Worm (Caenorhabditis elegans) whole organism, L4 larva: ENCODE data around the gene rbd-1.
A peak's percentile ranks its signal among the peaks of the same experiment; 100 is the strongest.

Source experiments
- F26F4.8 ChIP-seq: fragments of 200-800 bp; sonication (Bioruptor generic); conservative IDR thresholded peaks from 2 replicates; pipeline ENCODE4 v1.3.6; 2022; ENCODE audit warnings: missing genetic modification characterization, missing compliant biosample characterization
- F44E2.7 ChIP-seq: fragments of 200-800 bp; sonication (Bioruptor generic); IDR thresholded peaks from 2 replicates; pipeline ENCODE4 v2.1.2; 2022; ENCODE audit warnings: missing genetic modification characterization, missing compliant biosample characterization
- Y48G9A.11 ChIP-seq: fragments of 200-800 bp; sonication (Bioruptor generic); IDR thresholded peaks from 2 replicates; pipeline ENCODE4 v1.3.6; 2022; ENCODE audit warnings: missing genetic modification reagents, missing genetic modification characterization, missing compliant biosample characterization
- Y5F2A.4 ChIP-seq: fragments of 200-800 bp; sonication (Bioruptor generic); optimal IDR thresholded peaks from 2 replicates; lab custom pipeline; 2018; ENCODE audit warnings: mild to moderate bottlenecking, missing genetic modification characterization, missing compliant biosample characterization
- Y75B8A.6 ChIP-seq: fragments of 200-800 bp; sonication (Bioruptor generic); IDR thresholded peaks from 2 replicates; pipeline ENCODE4 v1.3.6; 2022; ENCODE audit warnings: missing genetic modification reagents, missing genetic modification characterization, missing compliant biosample characterization
- ZK337.2 ChIP-seq: fragments of 200-800 bp; sonication (Bioruptor generic); IDR thresholded peaks from 2 replicates; pipeline ENCODE4 v1.3.6; 2022; ENCODE audit warnings: missing genetic modification reagents, missing genetic modification characterization, missing compliant biosample characterization
- aha-1 ChIP-seq: fragments of 150-350 bp; peaks from one replicate; lab custom pipeline; 2014; ENCODE audit warnings: missing biosample characterization, missing genetic modification characterization
- attf-4 ChIP-seq: sonication (generic microtip); optimal IDR thresholded peaks from 3 replicates; lab custom pipeline; 2017; ENCODE audit warnings: missing biosample characterization, missing genetic modification characterization
- ceh-28 ChIP-seq: fragments of 150-350 bp; optimal IDR thresholded peaks from 2 replicates; lab custom pipeline; 2014; ENCODE audit warnings: missing biosample characterization, missing genetic modification reagents, missing genetic modification characterization
- ceh-62 ChIP-seq: sonication (generic microtip); optimal IDR thresholded peaks from 2 replicates; lab custom pipeline; 2017; ENCODE audit warnings: missing biosample characterization, missing genetic modification characterization
- ces-1 ChIP-seq: fragments of 150-350 bp; sonication (generic microtip); optimal IDR thresholded peaks from 4 replicates; lab custom pipeline; 2014; ENCODE audit warnings: missing biosample characterization, missing genetic modification reagents, missing genetic modification characterization
- ctbp-1 ChIP-seq: fragments of 200-800 bp; sonication (Bioruptor generic); IDR thresholded peaks from 2 replicates; pipeline ENCODE4 v1.3.6; 2022; ENCODE audit warnings: missing genetic modification reagents, missing genetic modification characterization, missing compliant biosample characterization
- daf-12 ChIP-seq: fragments of 150-350 bp; optimal IDR thresholded peaks from 2 replicates; lab custom pipeline; 2014; ENCODE audit warnings: missing biosample characterization, missing genetic modification reagents, missing genetic modification characterization
- daf-16 ChIP-seq, 3 experiments: sonication (generic microtip); optimal IDR thresholded peaks; 2 replicates each; lab custom pipeline; 2016 to 2017; ENCODE audit warnings: missing genetic modification characterization in 3 of 3, missing genetic modification reagents in 3 of 3, mild to moderate bottlenecking in 2 of 3, missing compliant biosample characterization in 2 of 3, missing biosample characterization in 1 of 3, moderate library complexity in 1 of 3
- dmd-8 ChIP-seq: fragments of 200-800 bp; sonication (Bioruptor generic); IDR thresholded peaks from 2 replicates; pipeline ENCODE4 v1.3.6; 2022; ENCODE audit warnings: missing genetic modification characterization, missing compliant biosample characterization
- dpl-1 ChIP-seq: fragments of 150-350 bp; optimal IDR thresholded peaks from 2 replicates; lab custom pipeline; 2014; ENCODE audit warnings: missing biosample characterization, missing genetic modification reagents, missing genetic modification characterization
- egl-43 ChIP-seq: fragments of 200-800 bp; sonication (Bioruptor generic); IDR thresholded peaks from 2 replicates; pipeline ENCODE4 v1.3.6; 2022; ENCODE audit warnings: missing genetic modification reagents, missing genetic modification characterization, missing compliant biosample characterization
- fkh-10 ChIP-seq: fragments of 150-350 bp; optimal IDR thresholded peaks from 2 replicates; lab custom pipeline; 2014; ENCODE audit warnings: missing biosample characterization, missing genetic modification reagents, missing genetic modification characterization
- lin-29 ChIP-seq: fragments of 200-800 bp; sonication (Bioruptor generic); IDR thresholded peaks from 2 replicates; pipeline ENCODE4 v1.3.6; 2022; ENCODE audit warnings: missing genetic modification reagents, missing genetic modification characterization, missing compliant biosample characterization
- lin-38 ChIP-seq: fragments of 200-800 bp; sonication (Bioruptor generic); IDR thresholded peaks from 2 replicates; pipeline ENCODE4 v1.3.6; 2022; ENCODE audit warnings: missing genetic modification reagents, missing genetic modification characterization, missing compliant biosample characterization
- lir-3 ChIP-seq: sonication (generic microtip); optimal IDR thresholded peaks from 2 replicates; lab custom pipeline; 2016; ENCODE audit warnings: mild to moderate bottlenecking, missing genetic modification characterization, missing compliant biosample characterization
- lsy-2 ChIP-seq, 2 experiments: fragments of 150-350 bp in 1 of 2; sonication (generic microtip) in 1 of 2; optimal IDR thresholded peaks; 2 replicates each; lab custom pipeline; 2014 to 2017; ENCODE audit warnings: missing biosample characterization in 2 of 2, missing genetic modification characterization in 2 of 2
- madf-5 ChIP-seq, 2 experiments: fragments of 200-800 bp; sonication (Bioruptor generic); IDR thresholded peaks; 2 replicates each; pipeline ENCODE4 v1.3.6; 2022; ENCODE audit warnings: missing compliant biosample characterization in 2 of 2, missing genetic modification characterization in 2 of 2
- mxl-2 ChIP-seq: fragments of 200-800 bp; sonication (Bioruptor generic); conservative IDR thresholded peaks from 2 replicates; pipeline ENCODE4 v1.3.6; 2022; ENCODE audit warnings: missing genetic modification reagents, missing genetic modification characterization, missing compliant biosample characterization
- mxl-3 ChIP-seq: fragments of 200-800 bp; sonication (Bioruptor generic); optimal IDR thresholded peaks from 2 replicates; lab custom pipeline; 2018; ENCODE audit warnings: mild to moderate bottlenecking, missing genetic modification characterization, missing compliant biosample characterization
- nhr-237 ChIP-seq: sonication (generic microtip); optimal IDR thresholded peaks from 2 replicates; lab custom pipeline; 2017; ENCODE audit warnings: missing biosample characterization, missing genetic modification characterization
- nhr-41 ChIP-seq: fragments of 200-800 bp; sonication (Bioruptor generic); IDR thresholded peaks from 2 replicates; pipeline ENCODE4 v1.3.6; 2022; ENCODE audit warnings: missing genetic modification reagents, missing genetic modification characterization, missing compliant biosample characterization
- nhr-42 ChIP-seq: fragments of 200-800 bp; sonication (Bioruptor generic); IDR thresholded peaks from 2 replicates; pipeline ENCODE4 v1.3.6; 2022; ENCODE audit warnings: missing genetic modification characterization, missing compliant biosample characterization
- pha-4 ChIP-seq, 2 experiments: fragments of 150-350 bp in 1 of 2; fragments of 200-800 bp in 1 of 2; sonication (Bioruptor generic) in 1 of 2; IDR thresholded peaks in 1 of 2; optimal IDR thresholded peaks in 1 of 2; 2 replicates each; pipeline versions ENCODE4 v1.3.6 to Lab custom; 2014 to 2022; ENCODE audit warnings: missing genetic modification characterization in 2 of 2, missing genetic modification reagents in 2 of 2, missing biosample characterization in 1 of 2, missing compliant biosample characterization in 1 of 2
- php-3 ChIP-seq: fragments of 200-800 bp; sonication (Bioruptor generic); IDR thresholded peaks from 2 replicates; pipeline ENCODE4 v1.3.6; 2022; ENCODE audit warnings: missing genetic modification reagents, missing genetic modification characterization, missing compliant biosample characterization
- rbr-2 ChIP-seq: sonication (generic microtip); optimal IDR thresholded peaks from 2 replicates; lab custom pipeline; 2016; ENCODE audit warnings: missing genotype, missing genetic modification characterization, missing compliant biosample characterization
- spr-3 ChIP-seq: fragments of 200-800 bp; sonication (Bioruptor generic); optimal IDR thresholded peaks from 2 replicates; lab custom pipeline; 2018; ENCODE audit warnings: mild to moderate bottlenecking, missing genetic modification characterization, missing compliant biosample characterization
- tra-1 ChIP-seq: fragments of 200-800 bp; sonication (Bioruptor generic); IDR thresholded peaks from 2 replicates; pipeline ENCODE4 v1.3.6; 2022; ENCODE audit warnings: missing genetic modification reagents, missing genetic modification characterization, missing compliant biosample characterization
- unc-130 ChIP-seq: sonication (generic microtip); optimal IDR thresholded peaks from 2 replicates; lab custom pipeline; 2016; ENCODE audit warnings: missing genetic modification reagents, missing genetic modification characterization, missing compliant biosample characterization
- unc-62 ChIP-seq, 3 experiments: fragments of 150-350 bp in 1 of 3; sonication (generic microtip); optimal IDR thresholded peaks in 2 of 3; peaks in 1 of 3; 1 replicate in 1 of 3; 2 replicates in 2 of 3; lab custom pipeline; 2014 to 2017; ENCODE audit warnings: missing biosample characterization in 3 of 3, missing genetic modification characterization in 3 of 3, missing genetic modification reagents in 3 of 3, missing genotype in 1 of 3
- zfp-3 ChIP-seq: fragments of 200-800 bp; sonication (Bioruptor generic); conservative IDR thresholded peaks from 2 replicates; pipeline ENCODE4 v1.3.6; 2022; ENCODE audit warnings: missing genetic modification reagents, missing genetic modification characterization, missing compliant biosample characterization
- ztf-11 ChIP-seq: fragments of 150-350 bp; optimal IDR thresholded peaks from 2 replicates; lab custom pipeline; 2014; ENCODE audit warnings: missing biosample characterization, missing genetic modification characterization
- ztf-7 ChIP-seq: fragments of 150-350 bp; optimal IDR thresholded peaks from 2 replicates; lab custom pipeline; 2014; ENCODE audit warnings: missing biosample characterization, missing genetic modification characterization

rbd-1 gene

DNA sequence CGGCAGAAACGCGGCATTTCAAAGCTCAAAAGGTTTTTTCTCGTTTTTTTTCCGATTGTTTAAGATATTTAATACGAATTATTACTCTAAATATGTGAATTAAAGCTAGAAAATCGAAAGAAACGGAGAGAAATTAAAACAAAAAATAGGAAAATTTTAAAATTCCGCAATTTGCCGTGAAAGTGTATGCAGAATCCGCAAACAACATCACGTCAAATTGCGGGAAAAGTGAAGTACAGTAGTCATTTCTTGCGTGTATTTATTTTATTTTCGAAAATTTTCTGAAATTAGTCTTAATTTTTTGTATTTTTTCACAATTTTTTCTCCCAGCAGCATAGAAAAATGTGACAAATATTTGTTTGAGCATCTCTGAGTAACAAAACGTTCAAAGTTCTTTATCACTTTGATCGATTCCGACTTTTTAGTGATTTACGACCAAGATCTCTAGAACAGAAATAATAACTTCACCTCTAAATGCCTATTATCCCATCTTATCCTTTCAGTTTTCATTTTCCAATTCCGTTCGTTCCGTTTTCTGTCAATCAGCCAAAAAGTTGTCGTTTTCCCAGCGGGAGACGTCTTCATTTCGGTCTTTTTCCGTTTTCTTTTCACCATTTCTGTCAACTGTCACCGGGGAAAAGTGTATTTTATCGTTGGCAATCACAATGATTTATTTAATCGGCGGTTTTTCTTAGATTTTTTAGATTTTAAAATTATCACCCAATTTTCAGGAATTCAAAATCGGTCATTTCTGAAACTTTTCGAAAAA, 39.8 kb upstream of the rbd-1 start:
- TF ChIP-seq nhr-42 (GFP tag; lab: Robert Waterston, UW), result no peak
- no peak for TF ChIP-seq ztf-7 (tag; lab: Kevin White, UChicago)
- no peak for TF ChIP-seq lsy-2 (tag; optimal IDR thresholded peaks at IDR 0.05; lab: Kevin White, UChicago)
- no peak for TF ChIP-seq dpl-1 (GFP tag; lab: Kevin White, UChicago)
- TF ChIP-seq dmd-8 (GFP tag; lab: Robert Waterston, UW), result no peak
- peak; percentile 16 for TF ChIP-seq aha-1 (tag; lab: Kevin White, UChicago)
- TF ChIP-seq ceh-28, result no peak
- TF ChIP-seq lin-38, result no peak
- peak in 1 of 2 experiments; percentile 11 for TF ChIP-seq unc-62 (GFP tag; optimal IDR thresholded peaks at IDR 0.05 in 1 of 2; lab: Kevin White, UChicago)
- TF ChIP-seq unc-62 (tag; optimal IDR thresholded peaks at IDR 0.05; lab: Kevin White, UChicago), result no peak
- TF ChIP-seq Y75B8A.6 (GFP tag; lab: Robert Waterston, UW), result no peak
- TF ChIP-seq fkh-10, result no peak
- TF ChIP-seq ctbp-1 (GFP tag; lab: Robert Waterston, UW), result no peak
- TF ChIP-seq spr-3 (GFP tag; lab: Kevin White, UChicago), result no peak
- TF ChIP-seq tra-1 (GFP tag; lab: Robert Waterston, UW), result no peak

DNA sequence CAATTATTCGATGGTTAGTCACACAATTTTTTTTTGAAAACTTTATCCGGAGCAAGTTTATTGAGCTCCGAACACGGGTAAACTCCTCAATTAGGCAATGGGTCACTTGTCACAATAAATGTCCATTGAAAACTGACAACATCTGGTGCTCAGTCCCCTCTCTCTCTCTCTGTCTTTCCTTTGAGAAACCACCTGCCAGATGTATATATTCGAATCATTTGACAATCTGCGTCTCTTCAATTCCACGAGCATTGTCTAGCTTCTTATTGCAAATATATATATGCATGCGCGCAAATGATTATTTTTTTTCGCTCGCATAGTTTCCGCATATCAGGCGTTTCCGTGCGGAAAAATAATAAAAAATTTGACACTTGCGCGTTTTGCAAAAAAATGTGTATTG, 39.0 kb upstream of the rbd-1 start:
- no peak for TF ChIP-seq ces-1 (GFP tag; lab: Kevin White, UChicago)
- TF ChIP-seq tra-1 (GFP tag; lab: Robert Waterston, UW), result no peak
- TF ChIP-seq lir-3 (tag; lab: Kevin White, UChicago), result no peak
- no peak for TF ChIP-seq ceh-62 (tag; lab: Kevin White, UChicago)
- TF ChIP-seq aha-1 (tag; lab: Kevin White, UChicago), result no peak

DNA sequence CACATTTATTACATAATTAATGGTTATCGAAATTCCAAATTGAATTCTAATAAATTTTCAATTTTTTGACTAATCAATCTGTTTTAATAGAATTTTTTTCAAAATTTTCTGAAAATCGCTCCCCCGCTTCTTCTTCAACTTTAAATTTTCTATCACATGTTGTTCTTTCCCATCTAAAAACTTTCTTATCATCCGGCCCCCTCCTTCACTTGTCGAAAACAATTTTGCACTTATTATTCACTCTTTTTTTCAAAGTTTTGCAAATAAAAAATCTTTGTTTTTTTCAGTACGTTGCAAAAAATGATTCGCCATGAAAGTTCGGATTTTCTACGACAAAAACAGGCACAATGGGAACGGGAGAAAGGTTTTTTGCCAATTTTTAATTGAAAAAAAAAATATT, 36.4 kb upstream of the rbd-1 start, which contains the start of gene T23B5.3:
Gene T23B5.3 (plus strand): TSS at position 301 of the 400 bp plus-strand sequence.
- no peak for TF ChIP-seq nhr-237
- TF ChIP-seq daf-16 (GFP tag; optimal IDR thresholded peaks at IDR 0.05; lab: Kevin White, UChicago), result no peak
- peak; percentile 46 for TF ChIP-seq daf-16 (tag; optimal IDR thresholded peaks at IDR 0.05; lab: Kevin White, UChicago)
- TF ChIP-seq ZK337.2 (GFP tag; lab: Robert Waterston, UW), result no peak
- TF ChIP-seq dpl-1 (GFP tag; lab: Kevin White, UChicago), result no peak
- no peak for TF ChIP-seq ztf-11
- TF ChIP-seq php-3 (GFP tag; lab: Robert Waterston, UW), result no peak

DNA sequence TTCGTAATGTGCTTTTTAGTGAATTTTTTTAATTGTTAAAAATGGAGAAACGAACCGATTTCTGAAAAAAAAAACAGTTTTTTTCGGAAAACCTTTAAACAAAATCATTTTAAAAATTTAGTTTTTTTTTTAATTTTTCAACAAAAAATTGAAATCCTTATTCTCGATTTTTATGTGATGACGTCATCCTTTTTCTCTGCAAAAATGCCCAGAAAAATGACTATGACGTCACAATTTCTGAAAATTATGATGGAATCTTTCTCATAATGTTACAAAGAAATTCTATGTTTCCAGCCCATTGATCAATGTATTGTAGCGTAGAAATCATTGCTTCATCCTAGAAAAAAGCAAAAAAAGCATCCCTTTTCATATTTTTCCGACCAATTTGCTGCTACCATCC, 35.5 kb upstream of the rbd-1 start:
- TF ChIP-seq Y5F2A.4 (GFP tag; lab: Kevin White, UChicago) (no peak), lin-29 (GFP tag; lab: Robert Waterston, UW) (no peak), F44E2.7 (GFP tag; lab: Robert Waterston, UW) (no peak), ztf-11 (no peak), mxl-2 (GFP tag; lab: Robert Waterston, UW) (no peak), Y48G9A.11 (GFP tag; lab: Robert Waterston, UW) (no peak), pha-4 (GFP tag; IDR thresholded peaks at IDR 0.05; lab: Robert Waterston, UW) (no peak), pha-4 (tag; optimal IDR thresholded peaks at IDR 0.05; lab: Kevin White, UChicago) (no peak), nhr-41 (GFP tag; lab: Robert Waterston, UW) (no peak), F26F4.8 (GFP tag; lab: Robert Waterston, UW) (no peak), rbr-2 (tag; lab: Kevin White, UChicago) (no peak), mxl-3 (no peak), zfp-3 (GFP tag; lab: Robert Waterston, UW) (no peak), madf-5 (GFP tag; IDR thresholded peaks at IDR 0.05; lab: Robert Waterston, UW) (no peak), ceh-28 (no peak), unc-130 (GFP tag; lab: Kevin White, UChicago) (no peak), egl-43 (GFP tag; lab: Robert Waterston, UW) (no peak), attf-4 (no peak), daf-12 (no peak)
